Fruit fly (Drosophila melanogaster): ENCODE results near the gene CG11658.
A peak's percentile ranks its signal among the peaks of the same experiment; 100 is the strongest.

Gene CG11658

dm6 chr3L:11678313-11678817, 30.0 kb downstream of the CG11658 start (continued):
- TF ChIP-seq vfl (GFP tag; optimal IDR thresholded peaks at IDR 0.05) (no peak), CG9215 (GFP tag; IDR thresholded peaks at IDR 0.05) (no peak), dm (GFP tag; optimal IDR thresholded peaks at IDR 0.05) (no peak), slbo (GFP tag; IDR thresholded peaks at IDR 0.05) (0 out of 2 replicates have a peak, but pooled peaks have one; percentile 3), Scr (GFP tag; IDR thresholded peaks at IDR 0.05; ENCODE audit: partially characterized antibody) (peak; percentile 14; the same call in 1 of the 2 replicates), abd-A (tag; optimal IDR thresholded peaks at IDR 0.05) (peak; percentile 22), CG12236 (GFP tag; optimal IDR thresholded peaks at IDR 0.05) (no peak), CG2120 (GFP tag; optimal IDR thresholded peaks at IDR 0.05) (no peak), shn (GFP tag; optimal IDR thresholded peaks at IDR 0.05) (no peak), crc (GFP tag; optimal IDR thresholded peaks at IDR 0.05) (no peak), CG18619 (GFP tag; optimal IDR thresholded peaks at IDR 0.05) (no peak), E2f2 (GFP tag; IDR thresholded peaks at IDR 0.05) (no peak), Awh (GFP tag; IDR thresholded peaks at IDR 0.05) (no peak), CG33557 (GFP tag; optimal IDR thresholded peaks at IDR 0.05) (no peak), CG13894 (tag; optimal IDR thresholded peaks at IDR 0.05) (no peak), jumu (GFP tag; optimal IDR thresholded peaks at IDR 0.05) (no peak), CG5180 (GFP tag; optimal IDR thresholded peaks at IDR 0.05) (peak; percentile 91), sob (GFP tag; IDR thresholded peaks at IDR 0.05) (0 out of 2 replicates have a peak, but pooled peaks have one; percentile 36), CG6683 (GFP tag; optimal IDR thresholded peaks at IDR 0.05) (no peak), pan (optimal IDR thresholded peaks at IDR 0.05) (no peak), pan (GFP tag; optimal IDR thresholded peaks at IDR 0.05 in 1 of 2, IDR thresholded peaks at IDR 0.05 in 1 of 2) (no peak), nerfin-2 (GFP tag; IDR thresholded peaks at IDR 0.05; ENCODE audit: partially characterized antibody) (no peak), tin (GFP tag; optimal IDR thresholded peaks at IDR 0.05) (no peak), CG2712 (tag; optimal IDR thresholded peaks at IDR 0.05) (no peak), vnd (GFP tag; IDR thresholded peaks at IDR 0.05; ENCODE audit: partially characterized antibody) (no peak), CG10979 (tag; optimal IDR thresholded peaks at IDR 0.05) (no peak), trem (tag; optimal IDR thresholded peaks at IDR 0.05) (no peak), chinmo (GFP tag; IDR thresholded peaks at IDR 0.05; ENCODE audit: partially characterized antibody) (0 out of 4 replicates have a peak, but pooled peaks have one; percentile 48), tll (GFP tag; optimal IDR thresholded peaks at IDR 0.05) (no peak), H2.0 (GFP tag; IDR thresholded peaks at IDR 0.05) (no peak), CG11695 (GFP tag; IDR thresholded peaks at IDR 0.05) (no peak), D (optimal IDR thresholded peaks at IDR 0.05) (no peak), D (GFP tag; optimal IDR thresholded peaks at IDR 0.05) (no peak), CG8089 (GFP tag; optimal IDR thresholded peaks at IDR 0.05) (no peak), crol (GFP tag; IDR thresholded peaks at IDR 0.05) (no peak), H15 (GFP tag; IDR thresholded peaks at IDR 0.05) (no peak), CG15479 (GFP tag; optimal IDR thresholded peaks at IDR 0.05) (no peak), dimm (GFP tag; IDR thresholded peaks at IDR 0.05) (no peak), emc (GFP tag; optimal IDR thresholded peaks at IDR 0.05) (no peak), her (GFP tag; optimal IDR thresholded peaks at IDR 0.05) (no peak), YL-1 (GFP tag; optimal IDR thresholded peaks at IDR 0.05) (no peak), CG12155 (GFP tag; optimal IDR thresholded peaks at IDR 0.05) (no peak), Hand (GFP tag; optimal IDR thresholded peaks at IDR 0.05) (no peak), gcm (GFP tag; optimal IDR thresholded peaks at IDR 0.05) (no peak), Rfx (GFP tag; IDR thresholded peaks at IDR 0.05) (no peak), CG11093 (GFP tag; IDR thresholded peaks at IDR 0.05) (no peak), sim (GFP tag; IDR thresholded peaks at IDR 0.05) (no peak), bsh (GFP tag; optimal IDR thresholded peaks at IDR 0.05) (no peak), Adf1 (GFP tag; IDR thresholded peaks at IDR 0.05) (peak; percentile 5; the same call in 1 of the 2 replicates), lmd (GFP tag; IDR thresholded peaks at IDR 0.05) (no peak), CG30403 (GFP tag; optimal IDR thresholded peaks at IDR 0.05) (no peak)

Measured in whole organism, embryonic.